Worm (Caenorhabditis elegans) whole organism, mixed stage, embryonic: Measurements from ENCODE around the gene fbxa-28.

Experiments used
- M03D4.4 ChIP-seq: sonication (generic microtip); optimal IDR thresholded peaks from 2 replicates; lab custom pipeline; 2017; ENCODE audit warnings: mild to moderate bottlenecking, missing genetic modification characterization, missing compliant biosample characterization
- bed-3 ChIP-seq: fragments of 200-800 bp; sonication (Bioruptor generic); optimal IDR thresholded peaks from 3 replicates; lab custom pipeline; 2018; ENCODE audit warnings: mild to moderate bottlenecking, missing genetic modification characterization, moderate library complexity, missing compliant biosample characterization
- blmp-1 ChIP-seq: fragments of 150-350 bp; optimal IDR thresholded peaks from 2 replicates; lab custom pipeline; 2014; ENCODE audit warnings: missing biosample characterization, missing genetic modification characterization
- ceh-83 ChIP-seq: fragments of 200-800 bp; sonication (Bioruptor generic); optimal IDR thresholded peaks from 2 replicates; lab custom pipeline; 2018; ENCODE audit warnings: mild to moderate bottlenecking, missing genetic modification characterization, missing compliant biosample characterization
- ces-1 ChIP-seq: fragments of 150-350 bp; optimal IDR thresholded peaks from 2 replicates; lab custom pipeline; 2014; ENCODE audit warnings: missing biosample characterization, missing genetic modification reagents, missing genetic modification characterization
- cnd-1 ChIP-seq: fragments of 200-800 bp; sonication (Bioruptor generic); optimal IDR thresholded peaks from 2 replicates; lab custom pipeline; 2018; ENCODE audit warnings: mild to moderate bottlenecking, missing genetic modification characterization, missing compliant biosample characterization
- drap-1 ChIP-seq: fragments of 200-800 bp; sonication (Bioruptor generic); optimal IDR thresholded peaks from 3 replicates; lab custom pipeline; 2018; ENCODE audit warnings: mild to moderate bottlenecking, missing genetic modification characterization, missing compliant biosample characterization
- elt-1 ChIP-seq: sonication (generic microtip); optimal IDR thresholded peaks from 2 replicates; lab custom pipeline; 2017; ENCODE audit warnings: missing genetic modification characterization, mild to moderate bottlenecking, missing compliant biosample characterization, antibody characterized with exemption, moderate library complexity, borderline replicate concordance; ENCODE audit not compliant: insufficient read depth
- elt-3 ChIP-seq: fragments of 150-350 bp; optimal IDR thresholded peaks from 2 replicates; lab custom pipeline; 2014; ENCODE audit warnings: missing biosample characterization, missing genetic modification characterization
- flh-1 ChIP-seq: fragments of 200-800 bp; sonication (Bioruptor generic); optimal IDR thresholded peaks from 2 replicates; lab custom pipeline; 2018; ENCODE audit warnings: mild to moderate bottlenecking, missing genetic modification characterization, moderate library complexity, missing compliant biosample characterization
- ham-2 ChIP-seq: fragments of 200-800 bp; sonication (Bioruptor generic); optimal IDR thresholded peaks from 2 replicates; lab custom pipeline; 2018; ENCODE audit warnings: mild to moderate bottlenecking, missing genetic modification characterization, missing compliant biosample characterization
- hlh-1 ChIP-seq: fragments of 150-350 bp; optimal IDR thresholded peaks from 2 replicates; lab custom pipeline; 2014; ENCODE audit warnings: missing biosample characterization, missing genetic modification reagents, missing genetic modification characterization
- lin-13 ChIP-seq: fragments of 150-350 bp; optimal IDR thresholded peaks from 2 replicates; lab custom pipeline; 2014; ENCODE audit warnings: missing biosample characterization, missing genetic modification characterization
- lin-32 ChIP-seq: fragments of 200-800 bp; sonication (Bioruptor generic); optimal IDR thresholded peaks from 2 replicates; lab custom pipeline; 2018; ENCODE audit warnings: mild to moderate bottlenecking, missing genetic modification characterization, missing compliant biosample characterization
- lsy-2 ChIP-seq: fragments of 150-350 bp; optimal IDR thresholded peaks from 2 replicates; lab custom pipeline; 2014; ENCODE audit warnings: missing biosample characterization, missing genetic modification characterization
- mep-1 ChIP-seq: fragments of 150-350 bp; optimal IDR thresholded peaks from 2 replicates; lab custom pipeline; 2017; ENCODE audit warnings: missing biosample characterization, missing genetic modification reagents, missing genetic modification characterization, inconsistent platforms
- nhr-12 ChIP-seq: fragments of 150-350 bp; optimal IDR thresholded peaks from 2 replicates; lab custom pipeline; 2014; ENCODE audit warnings: missing biosample characterization, missing genetic modification characterization
- nhr-2 ChIP-seq: fragments of 150-350 bp; optimal IDR thresholded peaks from 2 replicates; lab custom pipeline; 2014; ENCODE audit warnings: missing biosample characterization, missing genetic modification characterization
- nhr-237 ChIP-seq: fragments of 150-350 bp; optimal IDR thresholded peaks from 2 replicates; lab custom pipeline; 2014; ENCODE audit warnings: missing biosample characterization, missing genetic modification characterization
- nhr-28 ChIP-seq: fragments of 150-350 bp; optimal IDR thresholded peaks from 2 replicates; lab custom pipeline; 2014; ENCODE audit warnings: missing biosample characterization, missing genetic modification characterization
- nhr-76 ChIP-seq: sonication (generic microtip); optimal IDR thresholded peaks from 2 replicates; lab custom pipeline; 2017; ENCODE audit warnings: missing biosample characterization, missing genetic modification characterization
- pha-4 ChIP-seq: fragments of 150-350 bp; optimal IDR thresholded peaks from 2 replicates; lab custom pipeline; 2018; ENCODE audit warnings: missing biosample characterization, missing genetic modification reagents, missing genetic modification characterization
- sem-2 ChIP-seq: fragments of 200-800 bp; sonication (Bioruptor generic); optimal IDR thresholded peaks from 2 replicates; lab custom pipeline; 2018; ENCODE audit warnings: mild to moderate bottlenecking, missing genetic modification characterization, missing compliant biosample characterization
- snpc-4 ChIP-seq: fragments of 150-350 bp; optimal IDR thresholded peaks from 2 replicates; lab custom pipeline; 2014; ENCODE audit warnings: missing biosample characterization, missing genetic modification characterization
- sptf-1 ChIP-seq: sonication (generic microtip); optimal IDR thresholded peaks from 2 replicates; lab custom pipeline; 2017; ENCODE audit warnings: mild to moderate bottlenecking, missing genetic modification characterization, moderate library complexity, missing compliant biosample characterization
- tbx-8 ChIP-seq: fragments of 200-800 bp; sonication (Bioruptor generic); optimal IDR thresholded peaks from 2 replicates; lab custom pipeline; 2018; ENCODE audit warnings: mild to moderate bottlenecking, missing genetic modification characterization, moderate library complexity, missing compliant biosample characterization
- unc-120 ChIP-seq: sonication (generic microtip); optimal IDR thresholded peaks from 2 replicates; lab custom pipeline; 2017; ENCODE audit warnings: missing genetic modification characterization, missing compliant biosample characterization; ENCODE audit not compliant: poor library complexity, severe bottlenecking
- unc-39 ChIP-seq: fragments of 150-350 bp; optimal IDR thresholded peaks from 2 replicates; lab custom pipeline; 2014; ENCODE audit warnings: missing biosample characterization, missing genetic modification characterization
- zip-8 ChIP-seq: fragments of 150-350 bp; optimal IDR thresholded peaks from 2 replicates; lab custom pipeline; 2014; ENCODE audit warnings: missing biosample characterization, missing genetic modification characterization
- ztf-11 ChIP-seq: fragments of 150-350 bp; optimal IDR thresholded peaks from 2 replicates; lab custom pipeline; 2014; ENCODE audit warnings: missing biosample characterization, missing genetic modification characterization

fbxa-28 gene

DNA sequence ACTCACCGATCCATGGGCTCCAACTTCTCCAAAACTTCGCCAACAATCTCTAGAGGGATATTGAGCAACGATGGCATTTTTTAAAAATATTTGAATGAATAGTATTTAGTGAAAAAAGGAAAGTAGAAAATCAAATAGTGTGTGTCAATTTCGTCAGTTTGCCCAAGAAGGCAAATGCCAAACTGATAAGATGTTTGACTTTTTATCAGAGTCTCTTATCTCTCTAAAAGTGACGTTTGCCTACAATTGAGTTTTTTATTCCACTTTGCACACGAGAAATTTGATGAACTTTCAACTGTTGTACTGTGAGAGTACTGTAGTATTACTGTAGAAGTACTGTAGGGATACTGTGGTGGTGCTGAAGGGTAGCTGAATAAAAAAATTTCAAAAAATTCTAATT, 25.9 kb downstream of the fbxa-28 start:
- TF ChIP-seq ces-1, result no peak

ce11 chrIII:1324513-1324912, 26.8 kb downstream of the fbxa-28 start, which contains the start of gene fbxa-14:
Gene fbxa-14, minus strand, starts transcription at chrIII:1324613.
- no peak for TF ChIP-seq drap-1 (GFP tag; lab: Kevin White, UChicago)
- no peak for TF ChIP-seq M03D4.4 (tag; lab: Kevin White, UChicago)
- no peak for TF ChIP-seq lsy-2
- TF ChIP-seq lin-32 (GFP tag; lab: Kevin White, UChicago), result no peak
- TF ChIP-seq lin-13 (tag; lab: Kevin White, UChicago), result no peak
- no peak for TF ChIP-seq unc-39
- TF ChIP-seq, all 35 proteins: peak for 0

DNA sequence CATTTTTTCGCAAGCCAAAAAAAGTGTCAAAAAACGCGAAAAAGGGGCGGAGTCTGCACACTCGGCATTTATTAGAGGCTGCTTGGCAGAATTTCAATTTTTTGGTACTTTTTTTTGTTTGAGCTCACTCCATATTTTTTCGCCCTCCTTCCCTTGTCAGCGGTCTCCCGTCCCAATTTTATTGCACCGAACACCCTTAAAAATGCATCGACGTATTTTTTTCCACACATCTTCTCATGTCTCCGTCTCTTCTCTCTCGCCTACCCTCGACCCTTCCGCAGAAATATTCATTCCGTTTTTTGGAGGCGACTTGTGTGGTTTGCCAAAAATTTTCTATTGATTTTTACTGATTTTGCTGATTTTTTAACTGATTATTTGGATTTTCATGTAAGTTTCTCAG, 28.8 kb downstream of the fbxa-28 start, which contains the start of gene Y82E9BL.18:
Gene Y82E9BL.18 (plus strand): TSS at position 301 of the 400 bp plus-strand sequence.
- TF ChIP-seq nhr-76 (tag; lab: Kevin White, UChicago) (no peak), unc-120 (tag; lab: Kevin White, UChicago) (no peak), sptf-1 (tag; lab: Kevin White, UChicago) (no peak), lsy-2 (no peak), pha-4 (tag; lab: Kevin White, UChicago) (no peak), cnd-1 (tag; lab: Kevin White, UChicago) (no peak), ham-2 (GFP tag; lab: Kevin White, UChicago) (no peak)

DNA sequence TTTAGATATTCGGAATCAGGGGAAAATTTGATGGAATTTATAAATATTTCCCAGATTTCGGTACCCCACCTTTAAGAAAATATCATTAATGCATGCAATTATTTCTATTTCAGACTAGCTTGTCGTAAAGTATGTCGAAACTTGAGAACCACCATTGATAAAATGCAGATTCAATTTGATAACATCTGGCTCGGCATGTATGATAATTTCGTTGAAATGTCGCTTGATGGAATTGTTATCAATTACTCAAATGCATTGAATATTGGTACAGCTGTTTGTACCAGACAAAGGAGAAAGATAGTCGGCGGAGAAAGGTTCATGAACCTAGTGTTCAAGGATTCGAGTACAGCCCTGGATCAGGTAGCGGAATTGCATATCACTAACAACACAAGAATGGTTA, 34.2 kb downstream of the fbxa-28 start, which contains the start of gene Y82E9BL.19:
Gene Y82E9BL.19 (plus strand): TSS at position 123 of the 400 bp plus-strand sequence.
- TF ChIP-seq lin-32 (GFP tag; lab: Kevin White, UChicago) (no peak), nhr-28 (tag; lab: Kevin White, UChicago) (no peak), pha-4 (tag; lab: Kevin White, UChicago) (no peak), blmp-1 (tag; lab: Kevin White, UChicago) (no peak), zip-8 (tag; lab: Kevin White, UChicago) (no peak), ham-2 (GFP tag; lab: Kevin White, UChicago) (no peak), hlh-1 (tag; lab: Kevin White, UChicago) (no peak), ces-1 (no peak), elt-1 (tag; lab: Kevin White, UChicago) (no peak), nhr-2 (no peak), tbx-8 (GFP tag; lab: Kevin White, UChicago) (no peak), nhr-237 (tag; lab: Kevin White, UChicago) (no peak), bed-3 (GFP tag; lab: Kevin White, UChicago) (no peak), mep-1 (tag; lab: Kevin White, UChicago) (no peak), snpc-4 (tag; lab: Kevin White, UChicago) (no peak)

DNA sequence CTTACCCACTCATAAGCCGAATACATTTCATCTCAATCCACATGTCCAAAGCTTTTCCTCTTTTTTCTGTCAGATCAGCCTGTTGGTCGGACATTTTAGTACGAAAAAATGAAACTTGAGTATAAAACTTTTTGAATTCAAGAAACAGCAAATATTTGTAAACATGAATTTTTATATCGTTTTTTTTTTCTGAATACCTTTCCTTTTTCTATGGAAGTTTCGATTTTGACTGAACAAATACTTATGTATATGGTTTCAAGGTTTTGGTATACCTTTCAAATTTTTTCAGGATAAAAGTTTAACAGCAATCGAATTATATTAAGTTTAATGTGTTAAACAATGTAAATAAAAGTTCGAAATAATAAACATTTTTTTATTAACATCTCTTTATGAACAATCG, 42.5 kb downstream of the fbxa-28 start, which contains the start of gene fbxa-5:
Gene fbxa-5 (minus strand): TSS at position 101 of the 400 bp plus-strand sequence.
- TF ChIP-seq mep-1 (tag; lab: Kevin White, UChicago) (no peak), sptf-1 (tag; lab: Kevin White, UChicago) (no peak), elt-1 (tag; lab: Kevin White, UChicago) (no peak), lin-13 (tag; lab: Kevin White, UChicago) (no peak), nhr-12 (no peak), zip-8 (tag; lab: Kevin White, UChicago) (no peak), elt-3 (tag; lab: Kevin White, UChicago) (no peak), sem-2 (GFP tag; lab: Kevin White, UChicago) (no peak), ham-2 (GFP tag; lab: Kevin White, UChicago) (no peak), pha-4 (tag; lab: Kevin White, UChicago) (no peak), nhr-28 (tag; lab: Kevin White, UChicago) (no peak), ztf-11 (tag; lab: Kevin White, UChicago) (no peak), flh-1 (GFP tag; lab: Kevin White, UChicago) (no peak)
- TF ChIP-seq, all 35 proteins: peak for 0

ce11 chrIII:1342488-1342887, 44.8 kb downstream of the fbxa-28 start, which contains the start of gene fbxa-26:
Gene fbxa-26, minus strand, starts transcription at chrIII:1342522.
- TF ChIP-seq snpc-4 (tag; lab: Kevin White, UChicago), result no peak
- no peak for TF ChIP-seq zip-8 (tag; lab: Kevin White, UChicago)
- no peak for TF ChIP-seq flh-1 (GFP tag; lab: Kevin White, UChicago)
- TF ChIP-seq nhr-28 (tag; lab: Kevin White, UChicago), result no peak
- TF ChIP-seq unc-39, result no peak
- no peak for TF ChIP-seq bed-3 (GFP tag; lab: Kevin White, UChicago)
- TF ChIP-seq hlh-1 (tag; lab: Kevin White, UChicago), result no peak
- no peak for TF ChIP-seq elt-3 (tag; lab: Kevin White, UChicago)
- TF ChIP-seq ceh-83 (GFP tag; lab: Kevin White, UChicago), result no peak
- no peak for TF ChIP-seq cnd-1 (tag; lab: Kevin White, UChicago)
- TF ChIP-seq sptf-1 (tag; lab: Kevin White, UChicago), result no peak
- no peak for TF ChIP-seq elt-1 (tag; lab: Kevin White, UChicago)
- no peak for TF ChIP-seq pha-4 (tag; lab: Kevin White, UChicago)
- no peak for TF ChIP-seq nhr-12
- no peak for TF ChIP-seq lsy-2
